Worm (Caenorhabditis elegans): ENCODE data around the gene B0035.22.

The B0035.22 gene

ce11 chrIV:11310624-11311023, 4.3 kb upstream of the B0035.22 start, which contains the start of gene znf-207 (continued):
- no peak for TF ChIP-seq nhr-23 (tag; optimal IDR thresholded peaks at IDR 0.05)

ce11 chrIV:11311484-11311883, 3.5 kb upstream of the B0035.22 start:
- TF ChIP-seq C34F6.9 (tag; optimal IDR thresholded peaks at IDR 0.05) (no peak), mab-5 (tag; optimal IDR thresholded peaks at IDR 0.05) (no peak), nhr-77 (tag; optimal IDR thresholded peaks at IDR 0.05) (no peak), nhr-6 (tag; optimal IDR thresholded peaks at IDR 0.05) (no peak)

DNA sequence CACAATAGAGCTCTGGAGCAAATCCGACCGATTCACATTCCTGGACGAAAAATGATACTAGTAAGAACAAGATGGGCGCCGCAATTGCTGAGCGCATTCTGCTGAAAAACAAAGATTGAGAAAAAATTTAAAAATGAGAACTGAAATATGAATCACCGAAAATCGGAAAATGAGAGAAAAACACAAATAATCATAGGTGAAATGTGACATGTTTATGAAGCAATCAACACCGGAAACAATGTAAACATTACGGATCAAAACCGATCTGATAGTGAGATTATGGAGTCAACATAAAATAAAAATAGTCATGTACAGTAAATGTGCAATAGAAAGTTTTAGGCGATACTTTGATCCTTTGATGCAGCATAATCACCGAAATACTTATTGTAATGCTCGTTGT, 1.1 kb upstream of the B0035.22 start, which contains the start of gene dnj-2:
Gene dnj-2 (minus strand): TSS at position 101 of the 400 bp plus-strand sequence.
- TF ChIP-seq mbf-1 (tag; optimal IDR thresholded peaks at IDR 0.05) (no peak), nhr-12 (tag; optimal IDR thresholded peaks at IDR 0.05) (no peak)

ce11 chrIV:11315688-11316087, 735 bp downstream of the B0035.22 start:
- no peak for TF ChIP-seq ZK546.5 (tag; optimal IDR thresholded peaks at IDR 0.05)
- TF ChIP-seq R02D3.7 (tag; optimal IDR thresholded peaks at IDR 0.05): no peak
- no peak for TF ChIP-seq sma-9 (GFP tag; optimal IDR thresholded peaks at IDR 0.05)
- no peak for TF ChIP-seq sma-9 (tag; optimal IDR thresholded peaks at IDR 0.05)
- TF ChIP-seq nhr-129 (tag; optimal IDR thresholded peaks at IDR 0.05): no peak
- no peak for TF ChIP-seq alr-1 (tag; optimal IDR thresholded peaks at IDR 0.05)
- no peak for TF ChIP-seq zag-1 (tag; optimal IDR thresholded peaks at IDR 0.05)
- TF ChIP-seq snpc-4 (tag; optimal IDR thresholded peaks at IDR 0.05): no peak
- no peak for TF ChIP-seq nhr-12 (tag; optimal IDR thresholded peaks at IDR 0.05)
- TF ChIP-seq ceh-16 (tag; optimal IDR thresholded peaks at IDR 0.05): no peak
- TF ChIP-seq nhr-25 (tag; optimal IDR thresholded peaks at IDR 0.05): no peak
- TF ChIP-seq nhr-11 (tag; optimal IDR thresholded peaks at IDR 0.05): no peak
- TF ChIP-seq nhr-10 (tag; optimal IDR thresholded peaks at IDR 0.05): no peak
- no peak for TF ChIP-seq dmd-4 (tag; optimal IDR thresholded peaks at IDR 0.05)
- TF ChIP-seq nhr-6 (tag; optimal IDR thresholded peaks at IDR 0.05): no peak

DNA sequence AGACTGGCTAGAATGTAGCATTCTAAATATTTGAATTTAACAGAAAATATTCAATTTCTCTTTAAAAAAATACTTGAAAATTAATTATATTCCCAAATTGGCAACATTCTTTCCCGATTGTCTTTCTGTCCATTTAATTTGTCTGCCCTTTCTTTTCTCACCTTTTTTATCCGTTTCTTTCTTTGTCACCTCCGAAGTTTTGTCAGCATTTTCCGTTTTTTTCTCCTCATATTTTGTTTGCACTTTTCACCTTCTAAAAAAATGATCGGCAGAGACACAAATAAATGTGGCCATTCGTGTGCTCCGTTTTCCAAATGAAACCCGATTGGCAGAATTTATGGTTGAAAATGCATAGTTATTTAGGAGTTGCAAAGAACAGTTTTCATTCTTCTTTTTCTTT, 1.2 kb downstream of the B0035.22 start:
- TF ChIP-seq lsy-2 (tag; optimal IDR thresholded peaks at IDR 0.05): peak in 1 of 2 experiments; percentile 0
- no peak for TF ChIP-seq ZK546.5 (tag; optimal IDR thresholded peaks at IDR 0.05)

ce11 chrIV:11316640-11317039, 1.7 kb downstream of the B0035.22 start:
- TF ChIP-seq nhr-129 (tag; optimal IDR thresholded peaks at IDR 0.05) (no peak), mdl-1 (tag; optimal IDR thresholded peaks at IDR 0.05) (no peak), nhr-10 (tag; optimal IDR thresholded peaks at IDR 0.05) (no peak), nhr-12 (tag; optimal IDR thresholded peaks at IDR 0.05) (no peak), ztf-4 (tag; optimal IDR thresholded peaks at IDR 0.05) (no peak), lin-13 (GFP tag; optimal IDR thresholded peaks at IDR 0.05) (no peak), peb-1 (tag; optimal IDR thresholded peaks at IDR 0.05) (no peak)

DNA sequence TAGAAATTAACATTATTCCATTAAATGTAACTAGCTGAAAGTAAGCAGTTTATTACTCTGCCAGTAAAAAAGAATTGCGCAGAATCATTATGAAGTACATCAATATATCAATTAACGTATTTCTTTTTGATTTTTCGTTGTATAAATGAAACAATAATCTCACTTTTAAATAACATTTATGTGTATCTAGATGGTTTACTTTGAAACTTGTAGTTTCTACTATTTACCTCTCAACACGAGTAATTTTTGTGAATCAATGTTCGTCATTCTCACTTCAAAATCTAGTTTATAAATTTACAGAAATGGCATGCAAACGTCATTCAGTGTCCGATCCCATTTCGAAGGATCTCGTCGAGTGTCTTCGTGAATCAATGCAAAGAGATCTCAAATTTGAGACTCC, 2.2 kb downstream of the B0035.22 start, which contains the start of gene gspd-1:
Gene gspd-1 (plus strand): TSS at position 301 of the 400 bp plus-strand sequence.
- TF ChIP-seq elt-3 (tag; optimal IDR thresholded peaks at IDR 0.05) (no peak), ztf-1 (GFP tag; conservative IDR thresholded peaks at IDR 0.05) (no peak), mbf-1 (tag; optimal IDR thresholded peaks at IDR 0.05) (no peak), gmeb-1 (tag; optimal IDR thresholded peaks at IDR 0.05) (no peak), lin-39 (tag; optimal IDR thresholded peaks at IDR 0.05) (no peak), blmp-1 (tag; optimal IDR thresholded peaks at IDR 0.05; ENCODE audit: insufficient read depth) (no peak), alr-1 (tag; optimal IDR thresholded peaks at IDR 0.05) (no peak), zag-1 (tag; optimal IDR thresholded peaks at IDR 0.05) (no peak), lsy-2 (tag; optimal IDR thresholded peaks at IDR 0.05) (no peak), nhr-6 (tag; optimal IDR thresholded peaks at IDR 0.05) (no peak), sma-3 (GFP tag; optimal IDR thresholded peaks at IDR 0.05) (no peak), elt-1 (tag; optimal IDR thresholded peaks at IDR 0.05) (no peak), sem-4 (tag; optimal IDR thresholded peaks at IDR 0.05) (no peak), F13H6.1 (tag; optimal IDR thresholded peaks at IDR 0.05) (no peak), nhr-237 (tag; optimal IDR thresholded peaks at IDR 0.05) (no peak)
